Fruit fly (Drosophila melanogaster): Measurements from ENCODE around the gene CG44303.

The CG44303 gene

dm6 chrX:6699255-6699885 is 12.2 kb upstream of the CG44303 start, which contains the start of gene CG14441:
Gene CG14441 (plus strand): TSS chrX:6699508.
- TF ChIP-seq Smox (GFP tag; optimal IDR thresholded peaks at IDR 0.05), result peak; percentile 6
- TF ChIP-seq CG10669 (GFP tag; optimal IDR thresholded peaks at IDR 0.05), result peak; percentile 29
- no peak; the same call in 1 of the 3 replicates for TF ChIP-seq CG8119 (GFP tag; IDR thresholded peaks at IDR 0.05)
- peak; percentile 58 for TF ChIP-seq CG6808 (GFP tag; optimal IDR thresholded peaks at IDR 0.05)
- peak; percentile 77 for TF ChIP-seq Sox102F (GFP tag; optimal IDR thresholded peaks at IDR 0.05)
- peak; percentile 69 for TF ChIP-seq topi (GFP tag; optimal IDR thresholded peaks at IDR 0.05)
- peak; percentile 61 for TF ChIP-seq CG3919 (GFP tag; optimal IDR thresholded peaks at IDR 0.05)
- peak; percentile 47 for TF ChIP-seq CG6792 (GFP tag; optimal IDR thresholded peaks at IDR 0.05)
- TF ChIP-seq acj6 (GFP tag; optimal IDR thresholded peaks at IDR 0.05), result no peak
- peak; percentile 18 for TF ChIP-seq CG6276 (GFP tag; optimal IDR thresholded peaks at IDR 0.05)
- no peak for TF ChIP-seq CG31627 (GFP tag; optimal IDR thresholded peaks at IDR 0.05)
- peak; percentile 70 for TF ChIP-seq CG9139 (GFP tag; optimal IDR thresholded peaks at IDR 0.05)
- TF ChIP-seq CG1621 (tag; optimal IDR thresholded peaks at IDR 0.05), result peak; percentile 18
- TF ChIP-seq CG4318 (GFP tag; optimal IDR thresholded peaks at IDR 0.05), result no peak
- TF ChIP-seq CG10631 (GFP tag; optimal IDR thresholded peaks at IDR 0.05), result peak; percentile 6
- no peak for TF ChIP-seq CG11294 (GFP tag; IDR thresholded peaks at IDR 0.05)
- no peak for TF ChIP-seq fd59A (GFP tag; optimal IDR thresholded peaks at IDR 0.05)
- TF ChIP-seq CG3032 (tag; optimal IDR thresholded peaks at IDR 0.05), result peak; percentile 43
- TF ChIP-seq Lpt (GFP tag; optimal IDR thresholded peaks at IDR 0.05), result no peak
- peak; percentile 13 for TF ChIP-seq CG7368 (GFP tag; optimal IDR thresholded peaks at IDR 0.05)
- TF ChIP-seq Ets96B (tag; optimal IDR thresholded peaks at IDR 0.05), result peak; percentile 37
- no peak for TF ChIP-seq fd85E (GFP tag; optimal IDR thresholded peaks at IDR 0.05)
- TF ChIP-seq fkh (GFP tag; optimal IDR thresholded peaks at IDR 0.05), result peak; percentile 81
- no peak for TF ChIP-seq CG11902 (GFP tag; optimal IDR thresholded peaks at IDR 0.05)
- no peak for TF ChIP-seq dac (GFP tag; optimal IDR thresholded peaks at IDR 0.05)
- TF ChIP-seq spab (GFP tag; optimal IDR thresholded peaks at IDR 0.05), result no peak
- peak; percentile 18 for TF ChIP-seq CG11762 (GFP tag; optimal IDR thresholded peaks at IDR 0.05; ENCODE audit: insufficient read depth)
- TF ChIP-seq dsx (GFP tag; optimal IDR thresholded peaks at IDR 0.05; ENCODE audit: poor library complexity, severe bottlenecking), result peak; percentile 68
- TF ChIP-seq Met (GFP tag; optimal IDR thresholded peaks at IDR 0.05), result peak; percentile 69
- peak; percentile 17 for TF ChIP-seq Ets21C (GFP tag; optimal IDR thresholded peaks at IDR 0.05)
- peak; percentile 75 for TF ChIP-seq CG16779 (tag; optimal IDR thresholded peaks at IDR 0.05)
- TF ChIP-seq Eip93F (GFP tag; optimal IDR thresholded peaks at IDR 0.05), result peak; percentile 67
- TF ChIP-seq Hr38 (GFP tag; optimal IDR thresholded peaks at IDR 0.05), result no peak
- peak; percentile 52 for TF ChIP-seq CG8632 (GFP tag; optimal IDR thresholded peaks at IDR 0.05)
- no peak for TF ChIP-seq CG8319 (GFP tag; optimal IDR thresholded peaks at IDR 0.05)
- TF ChIP-seq CG32006 (GFP tag; optimal IDR thresholded peaks at IDR 0.05), result peak; percentile 24
- peak; percentile 75 to 81 for TF ChIP-seq ss (GFP tag; optimal IDR thresholded peaks at IDR 0.05)
- TF ChIP-seq esn (GFP tag; optimal IDR thresholded peaks at IDR 0.05), result peak; percentile 65
- peak; percentile 54; the same call in 1 of the 3 replicates for TF ChIP-seq CG6163 (GFP tag; IDR thresholded peaks at IDR 0.05)
- TF ChIP-seq eg (GFP tag; IDR thresholded peaks at IDR 0.05), result peak; percentile 32; the same call in 1 of the 3 replicates
- TF ChIP-seq net (GFP tag; optimal IDR thresholded peaks at IDR 0.05), result peak; percentile 71
- TF ChIP-seq achi (GFP tag; optimal IDR thresholded peaks at IDR 0.05), result peak; percentile 25
- TF ChIP-seq lz (GFP tag; optimal IDR thresholded peaks at IDR 0.05), result peak; percentile 38
- TF ChIP-seq Hr39 (GFP tag; optimal IDR thresholded peaks at IDR 0.05), result peak; percentile 5
- peak; percentile 46 for TF ChIP-seq CG34406 (GFP tag; optimal IDR thresholded peaks at IDR 0.05)
- no peak for TF ChIP-seq Gug (GFP tag; IDR thresholded peaks at IDR 0.05)
- peak; percentile 29 for TF ChIP-seq OdsH (GFP tag; optimal IDR thresholded peaks at IDR 0.05)
- TF ChIP-seq CG6854 (GFP tag; optimal IDR thresholded peaks at IDR 0.05), result peak; percentile 55
- TF ChIP-seq salr (GFP tag; optimal IDR thresholded peaks at IDR 0.05), result no peak
- TF ChIP-seq pdm3 (GFP tag; optimal IDR thresholded peaks at IDR 0.05), result peak; percentile 46
- TF ChIP-seq cyc (GFP tag; optimal IDR thresholded peaks at IDR 0.05), result no peak

Measured in whole organism, prepupa.